Worm (Caenorhabditis elegans) whole organism, early embryonic: Measurements from ENCODE around the gene F11G11.4.

Source experiments
- ama-1 ChIP-seq: fragments of 150-350 bp; optimal IDR thresholded peaks from 2 replicates; lab custom pipeline; 2014
- ceh-13 ChIP-seq: fragments of 200-800 bp; sonication (Bioruptor generic); optimal IDR thresholded peaks from 2 replicates; lab custom pipeline; 2018; ENCODE audit warnings: mild to moderate bottlenecking, missing genetic modification characterization, missing compliant biosample characterization
- flt-1 ChIP-seq: fragments of 200-800 bp; sonication (Bioruptor generic); IDR thresholded peaks from 2 replicates; pipeline ENCODE4 v1.3.6; 2022; ENCODE audit warnings: missing genetic modification characterization, missing compliant biosample characterization
- scrt-1 ChIP-seq: fragments of 200-800 bp; sonication (Bioruptor generic); IDR thresholded peaks from 2 replicates; pipeline ENCODE4 v1.3.6; 2022; ENCODE audit warnings: missing genetic modification characterization, missing compliant biosample characterization
- sea-1 ChIP-seq: fragments of 200-800 bp; sonication (Bioruptor generic); conservative IDR thresholded peaks from 2 replicates; pipeline ENCODE4 v1.3.6; 2022; ENCODE audit warnings: missing genetic modification characterization, missing compliant biosample characterization
- tra-4 ChIP-seq: sonication (generic microtip); optimal IDR thresholded peaks from 2 replicates; lab custom pipeline; 2017; ENCODE audit warnings: missing genetic modification characterization, missing compliant biosample characterization

ce11 chrII:4821739-4822138, 38.7 kb upstream of the F11G11.4 start, which contains the start of gene lact-5:
- no peak for TF ChIP-seq ceh-13 (GFP tag; lab: Kevin White, UChicago)
- no peak for TF ChIP-seq tra-4
- TF ChIP-seq sea-1 (GFP tag; lab: Robert Waterston, UW) = no peak
- no peak for TF ChIP-seq scrt-1
- TF ChIP-seq ama-1 (lab: Kevin White, UChicago) = no peak
- TF ChIP-seq flt-1 (GFP tag; lab: Robert Waterston, UW) = no peak
